Worm (Caenorhabditis elegans): ENCODE results near the gene clec-135.

- TF ChIP-seq ref-1 (GFP tag; conservative IDR thresholded peaks at IDR 0.05) (no peak), cog-1 (tag; optimal IDR thresholded peaks at IDR 0.05) (no peak), ztf-29 (GFP tag; IDR thresholded peaks at IDR 0.05) (no peak)
These were observed 49.4 kb downstream of the clec-135 start, which contains the start of gene F31D5.6 for ce11 chrII:4209071-4209747.

Data from whole organism, midembryonic.